Worm (Caenorhabditis elegans) whole organism, young adult: Measurements from ENCODE around the gene C18A11.1.

Source experiments
- B0035.1 ChIP-seq: sonication (generic microtip); optimal IDR thresholded peaks from 2 replicates; lab custom pipeline; 2016; ENCODE audit warnings: missing genetic modification characterization, mild to moderate bottlenecking, missing compliant biosample characterization, missing genotype, missing genetic modification reagents
- B0261.1 ChIP-seq: sonication (generic microtip); optimal IDR thresholded peaks from 2 replicates; lab custom pipeline; 2016; ENCODE audit warnings: mild to moderate bottlenecking, missing genetic modification characterization, moderate library complexity, missing compliant biosample characterization
- B0336.3 ChIP-seq: fragments of 200-800 bp; sonication (Bioruptor generic); IDR thresholded peaks from 2 replicates; pipeline ENCODE4 v1.3.6; 2022; ENCODE audit warnings: missing genetic modification characterization, missing compliant biosample characterization
- D2030.7 ChIP-seq: fragments of 200-800 bp; sonication (Bioruptor generic); IDR thresholded peaks from 2 replicates; pipeline ENCODE4 v1.3.6; 2022; ENCODE audit warnings: missing genetic modification reagents, missing genetic modification characterization, missing compliant biosample characterization
- F10E7.11 ChIP-seq: sonication (generic microtip); optimal IDR thresholded peaks from 2 replicates; lab custom pipeline; 2017; ENCODE audit warnings: mild to moderate bottlenecking, missing genetic modification characterization, moderate library complexity, missing compliant biosample characterization
- F33H1.4 ChIP-seq: fragments of 200-800 bp; sonication (Bioruptor generic); IDR thresholded peaks from 2 replicates; pipeline ENCODE4 v1.3.6; 2022; ENCODE audit warnings: missing genetic modification reagents, missing genetic modification characterization, missing compliant biosample characterization
- F55B11.4 ChIP-seq: sonication (generic microtip); optimal IDR thresholded peaks from 2 replicates; lab custom pipeline; 2016; ENCODE audit warnings: missing compliant biosample characterization, missing genetic modification characterization, borderline replicate concordance; ENCODE audit not compliant: insufficient read depth
- F57A8.1 ChIP-seq: fragments of 200-800 bp; sonication (Bioruptor generic); optimal IDR thresholded peaks from 2 replicates; lab custom pipeline; 2018; ENCODE audit warnings: mild to moderate bottlenecking, missing genetic modification characterization, moderate library complexity, missing compliant biosample characterization
- F57C9.4 ChIP-seq: sonication (generic microtip); optimal IDR thresholded peaks from 2 replicates; lab custom pipeline; 2017; ENCODE audit warnings: mild to moderate bottlenecking, missing genetic modification characterization, missing compliant biosample characterization
- T07F8.4 ChIP-seq: sonication (generic microtip); optimal IDR thresholded peaks from 2 replicates; lab custom pipeline; 2016; ENCODE audit warnings: mild to moderate bottlenecking, missing genetic modification characterization, moderate library complexity, missing compliant biosample characterization
- Y53G8AR.9 ChIP-seq: fragments of 200-800 bp; sonication (Bioruptor generic); conservative IDR thresholded peaks from 2 replicates; pipeline ENCODE4 v1.3.6; 2022; ENCODE audit warnings: missing genetic modification reagents, missing genetic modification characterization, missing compliant biosample characterization
- Y56A3A.18 ChIP-seq: fragments of 200-800 bp; sonication (Bioruptor generic); IDR thresholded peaks from 2 replicates; pipeline ENCODE4 v1.3.6; 2022; ENCODE audit warnings: missing genetic modification reagents, missing genetic modification characterization, missing compliant biosample characterization
- Y67H2A.10 ChIP-seq: fragments of 200-800 bp; sonication (Bioruptor generic); conservative IDR thresholded peaks from 2 replicates; pipeline ENCODE4 v1.3.6; 2022; ENCODE audit warnings: missing genetic modification reagents, missing genetic modification characterization, missing compliant biosample characterization
- aptf-2 ChIP-seq: fragments of 200-800 bp; sonication (Bioruptor generic); conservative IDR thresholded peaks from 2 replicates; pipeline ENCODE4 v1.3.6; 2022; ENCODE audit warnings: missing genetic modification reagents, missing genetic modification characterization, missing compliant biosample characterization
- aptf-3 ChIP-seq: fragments of 200-800 bp; sonication (Bioruptor generic); IDR thresholded peaks from 2 replicates; pipeline ENCODE4 v1.3.6; 2022; ENCODE audit warnings: missing genetic modification characterization, missing compliant biosample characterization
- atf-7 ChIP-seq: sonication (generic microtip); optimal IDR thresholded peaks from 2 replicates; lab custom pipeline; 2017; ENCODE audit warnings: mild to moderate bottlenecking, missing genetic modification characterization, missing compliant biosample characterization
- ceh-40 ChIP-seq: fragments of 200-800 bp; sonication (Bioruptor generic); IDR thresholded peaks from 2 replicates; pipeline ENCODE4 v1.3.6; 2022; ENCODE audit warnings: missing genetic modification characterization, missing compliant biosample characterization
- ceh-58 ChIP-seq: fragments of 200-800 bp; sonication (Bioruptor generic); IDR thresholded peaks from 2 replicates; pipeline ENCODE4 v1.3.6; 2022; ENCODE audit warnings: missing genetic modification characterization, missing compliant biosample characterization
- dox-1 ChIP-seq: fragments of 200-800 bp; sonication (Bioruptor generic); IDR thresholded peaks from 2 replicates; pipeline ENCODE4 v1.3.6; 2022; ENCODE audit warnings: missing genetic modification reagents, missing genetic modification characterization, missing compliant biosample characterization
- dpl-1 ChIP-seq: fragments of 150-350 bp; optimal IDR thresholded peaks from 2 replicates; lab custom pipeline; 2014; ENCODE audit warnings: missing biosample characterization, missing genetic modification reagents, missing genetic modification characterization
- ekl-4 ChIP-seq: fragments of 200-800 bp; sonication (Bioruptor generic); IDR thresholded peaks from 2 replicates; pipeline ENCODE4 v1.3.6; 2022; ENCODE audit warnings: missing genetic modification reagents, missing genetic modification characterization, missing compliant biosample characterization
- ets-4 ChIP-seq: fragments of 200-800 bp; sonication (Bioruptor generic); optimal IDR thresholded peaks from 2 replicates; lab custom pipeline; 2018; ENCODE audit warnings: mild to moderate bottlenecking, missing genetic modification characterization, missing compliant biosample characterization
- hlh-26 ChIP-seq: fragments of 200-800 bp; sonication (Bioruptor generic); conservative IDR thresholded peaks from 2 replicates; pipeline ENCODE4 v1.3.6; 2022; ENCODE audit warnings: missing genetic modification reagents, missing genetic modification characterization, missing compliant biosample characterization
- hmg-1.2 ChIP-seq: fragments of 200-800 bp; sonication (Bioruptor generic); IDR thresholded peaks from 2 replicates; pipeline ENCODE4 v1.3.6; 2022; ENCODE audit warnings: missing genetic modification reagents, missing genetic modification characterization, missing compliant biosample characterization
- hrde-1 ChIP-seq: sonication (generic microtip); optimal IDR thresholded peaks from 2 replicates; lab custom pipeline; 2016; ENCODE audit warnings: missing genetic modification characterization, mild to moderate bottlenecking, missing compliant biosample characterization, moderate library complexity, missing genotype, missing genetic modification reagents, borderline replicate concordance
- lag-1 ChIP-seq: fragments of 200-800 bp; sonication (Bioruptor generic); IDR thresholded peaks from 2 replicates; pipeline ENCODE4 v1.3.6; 2022; ENCODE audit warnings: missing genetic modification reagents, missing genetic modification characterization, missing compliant biosample characterization
- lin-35 ChIP-seq, 3 experiments: fragments of 150-350 bp in 2 of 3; sonication (generic microtip) in 1 of 3; optimal IDR thresholded peaks; 2 replicates each; lab custom pipeline; 2014 to 2018; ENCODE audit warnings: missing biosample characterization in 3 of 3, missing genetic modification characterization in 3 of 3, missing genetic modification reagents in 3 of 3
- lin-40 ChIP-seq: sonication (generic microtip); optimal IDR thresholded peaks from 2 replicates; lab custom pipeline; 2016; ENCODE audit warnings: missing genetic modification characterization, mild to moderate bottlenecking, missing compliant biosample characterization, missing genotype, missing genetic modification reagents
- lin-54 ChIP-seq: fragments of 200-800 bp; sonication (Bioruptor generic); optimal IDR thresholded peaks from 2 replicates; lab custom pipeline; 2018; ENCODE audit warnings: mild to moderate bottlenecking, missing genetic modification characterization, missing compliant biosample characterization
- lir-1 ChIP-seq: fragments of 200-800 bp; sonication (Bioruptor generic); conservative IDR thresholded peaks from 2 replicates; pipeline ENCODE4 v1.3.6; 2022; ENCODE audit warnings: missing genetic modification reagents, missing genetic modification characterization, missing compliant biosample characterization
- madf-8 ChIP-seq: fragments of 200-800 bp; sonication (Bioruptor generic); conservative IDR thresholded peaks from 2 replicates; pipeline ENCODE4 v1.3.6; 2022; ENCODE audit warnings: missing genetic modification reagents, missing genetic modification characterization, missing compliant biosample characterization
- nfya-1 ChIP-seq: sonication (generic microtip); optimal IDR thresholded peaks from 2 replicates; lab custom pipeline; 2017; ENCODE audit warnings: antibody characterized with exemption, missing compliant biosample characterization, missing genetic modification characterization, borderline replicate concordance; ENCODE audit not compliant: insufficient read depth
- nfya-2 ChIP-seq: fragments of 200-800 bp; sonication (Bioruptor generic); IDR thresholded peaks from 2 replicates; pipeline ENCODE4 v1.3.6; 2022; ENCODE audit warnings: missing genetic modification reagents, missing genetic modification characterization, missing compliant biosample characterization
- nfyb-1 ChIP-seq: fragments of 200-800 bp; sonication (Bioruptor generic); IDR thresholded peaks from 2 replicates; pipeline ENCODE4 v1.3.6; 2022; ENCODE audit warnings: missing genetic modification reagents, missing genetic modification characterization, missing compliant biosample characterization
- nhr-120 ChIP-seq: fragments of 200-800 bp; sonication (Bioruptor generic); IDR thresholded peaks from 2 replicates; pipeline ENCODE4 v1.3.6; 2022; ENCODE audit warnings: missing genetic modification characterization, missing compliant biosample characterization
- nhr-27 ChIP-seq: fragments of 200-800 bp; sonication (Bioruptor generic); optimal IDR thresholded peaks from 2 replicates; lab custom pipeline; 2018; ENCODE audit warnings: mild to moderate bottlenecking, missing genetic modification characterization, moderate library complexity, missing compliant biosample characterization
- nhr-80 ChIP-seq: sonication (generic microtip); optimal IDR thresholded peaks from 2 replicates; lab custom pipeline; 2016; ENCODE audit warnings: missing genetic modification characterization, missing compliant biosample characterization
- nhr-90 ChIP-seq: sonication (generic microtip); optimal IDR thresholded peaks from 2 replicates; lab custom pipeline; 2016; ENCODE audit warnings: missing genotype, mild to moderate bottlenecking, missing genetic modification characterization, missing compliant biosample characterization
- rpc-1 ChIP-seq, 2 experiments: fragments of 150-350 bp in 1 of 2; sonication (generic microtip) in 1 of 2; optimal IDR thresholded peaks; 2 replicates each; lab custom pipeline; 2014 to 2018; ENCODE audit warnings: missing biosample characterization in 1 of 2, missing genetic modification characterization in 1 of 2, missing genetic modification reagents in 1 of 2, missing genotype in 1 of 2
- snpc-1.1 ChIP-seq: sonication (generic microtip); optimal IDR thresholded peaks from 2 replicates; lab custom pipeline; 2017; ENCODE audit warnings: missing genetic modification characterization, mild to moderate bottlenecking, missing compliant biosample characterization, antibody characterized with exemption, moderate library complexity, missing genotype, missing genetic modification reagents; ENCODE audit not compliant: insufficient read depth
- snpc-4 ChIP-seq, 5 experiments: fragments of 150-350 bp in 1 of 5; sonication (generic microtip) in 4 of 5; optimal IDR thresholded peaks; 2 replicates each; lab custom pipeline; 2014 to 2018; ENCODE audit warnings: missing genetic modification characterization in 5 of 5, missing biosample characterization in 3 of 5, antibody characterized with exemption in 2 of 5, mild to moderate bottlenecking in 2 of 5, missing compliant biosample characterization in 2 of 5, missing genotype in 2 of 5, moderate library complexity in 2 of 5, missing genetic modification reagents in 1 of 5
- somi-1 ChIP-seq: fragments of 200-800 bp; sonication (Bioruptor generic); optimal IDR thresholded peaks from 2 replicates; lab custom pipeline; 2018; ENCODE audit warnings: mild to moderate bottlenecking, missing genetic modification characterization, missing compliant biosample characterization
- sptf-2 ChIP-seq: fragments of 200-800 bp; sonication (Bioruptor generic); optimal IDR thresholded peaks from 2 replicates; lab custom pipeline; 2018; ENCODE audit warnings: mild to moderate bottlenecking, missing genetic modification characterization, missing compliant biosample characterization
- tbp1 ChIP-seq: fragments of 200-800 bp; sonication (Bioruptor generic); optimal IDR thresholded peaks from 2 replicates; lab custom pipeline; 2018; ENCODE audit warnings: mild to moderate bottlenecking, missing genetic modification characterization, missing compliant biosample characterization
- unc-62 ChIP-seq: fragments of 150-350 bp; optimal IDR thresholded peaks from 2 replicates; lab custom pipeline; 2014; ENCODE audit warnings: missing biosample characterization, missing genetic modification reagents, missing genetic modification characterization
- xnd-1 ChIP-seq: sonication (generic microtip); optimal IDR thresholded peaks from 2 replicates; lab custom pipeline; 2016; ENCODE audit warnings: missing genotype, missing genetic modification reagents, missing genetic modification characterization, missing compliant biosample characterization
- zfh-2 ChIP-seq: fragments of 200-800 bp; sonication (Bioruptor generic); conservative IDR thresholded peaks from 2 replicates; pipeline ENCODE4 v1.3.6; 2022; ENCODE audit warnings: missing genetic modification reagents, missing genetic modification characterization, missing compliant biosample characterization

The C18A11.1 gene

DNA sequence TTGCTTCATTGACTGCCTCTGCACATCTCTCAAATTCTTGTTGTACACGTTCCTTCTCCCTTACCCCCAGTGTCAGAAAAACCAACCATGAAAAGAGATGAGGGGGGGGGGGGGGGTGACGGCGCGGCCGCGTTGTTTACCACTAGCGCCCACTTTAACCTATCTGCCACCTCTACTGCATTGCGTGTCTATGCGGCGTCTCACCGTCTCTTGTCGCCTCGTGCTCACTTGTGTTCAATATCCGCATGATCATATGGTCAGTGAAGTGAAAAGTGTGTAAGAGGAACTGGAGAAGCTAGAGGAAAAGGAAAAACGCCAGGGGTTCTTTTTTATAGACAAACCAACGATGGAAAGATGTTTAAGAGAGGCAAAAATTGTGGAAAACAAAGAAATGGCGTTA lies 49.5 kb upstream of the C18A11.1 start (continued):
- TF ChIP-seq hmg-1.2 (GFP tag; lab: Robert Waterston, UW), result peak; percentile 76
- TF ChIP-seq F57A8.1 (GFP tag; lab: Kevin White, UChicago), result no peak
- no peak for TF ChIP-seq madf-8 (GFP tag; lab: Robert Waterston, UW)
- TF ChIP-seq unc-62, result no peak
- TF ChIP-seq ets-4 (GFP tag; lab: Kevin White, UChicago), result peak; percentile 37
- no peak for TF ChIP-seq snpc-1.1 (tag; lab: Kevin White, UChicago)
- no peak for TF ChIP-seq aptf-3 (GFP tag; lab: Robert Waterston, UW)
- TF ChIP-seq nhr-120, result no peak
- TF ChIP-seq ekl-4 (GFP tag; lab: Robert Waterston, UW), result peak; percentile 56
- no peak for TF ChIP-seq nhr-27 (tag; lab: Kevin White, UChicago)
- TF ChIP-seq snpc-4 (GFP tag; optimal IDR thresholded peaks at IDR 0.05; lab: Kevin White, UChicago), result no peak
- TF ChIP-seq snpc-4 (tag; optimal IDR thresholded peaks at IDR 0.05; lab: Kevin White, UChicago), result peak in 3 of 4 experiments; percentile 15 to 51 (median 21)
- TF ChIP-seq nhr-90 (tag; lab: Kevin White, UChicago), result peak; percentile 25
- peak; percentile 56; the same call in 1 of the 2 replicates for TF ChIP-seq Y53G8AR.9 (GFP tag; lab: Robert Waterston, UW)
- TF ChIP-seq rpc-1 (optimal IDR thresholded peaks at IDR 0.05; lab: Kevin White, UChicago), result no peak
- no peak for TF ChIP-seq rpc-1 (tag; optimal IDR thresholded peaks at IDR 0.05; lab: Kevin White, UChicago)
- no peak for TF ChIP-seq ceh-40 (GFP tag; lab: Robert Waterston, UW)
- peak; percentile 87 for TF ChIP-seq dox-1 (GFP tag; lab: Robert Waterston, UW)
- peak; percentile 61 for TF ChIP-seq lin-54 (GFP tag; lab: Kevin White, UChicago)
- peak; percentile 85 for TF ChIP-seq somi-1
- TF ChIP-seq nhr-80 (tag; lab: Kevin White, UChicago), result peak; percentile 80
- no peak for TF ChIP-seq hrde-1 (tag; lab: Kevin White, UChicago)
- TF ChIP-seq zfh-2 (GFP tag; lab: Robert Waterston, UW), result peak; percentile 97
- TF ChIP-seq lag-1 (GFP tag; lab: Robert Waterston, UW), result no peak
- no peak for TF ChIP-seq Y67H2A.10
- TF ChIP-seq hlh-26 (GFP tag; lab: Robert Waterston, UW), result no peak
- TF ChIP-seq ceh-58 (GFP tag; lab: Robert Waterston, UW), result no peak
- TF ChIP-seq nfya-2 (GFP tag; lab: Robert Waterston, UW), result no peak
- peak; percentile 66 for TF ChIP-seq tbp1 (GFP tag; lab: Kevin White, UChicago)
- TF ChIP-seq B0261.1 (tag; lab: Kevin White, UChicago), result peak; percentile 12
- no peak for TF ChIP-seq aptf-2
- no peak for TF ChIP-seq xnd-1 (tag; lab: Kevin White, UChicago)
- no peak for TF ChIP-seq F10E7.11 (tag; lab: Kevin White, UChicago)
- peak; percentile 87 for TF ChIP-seq nfyb-1 (GFP tag; lab: Robert Waterston, UW)
- no peak for TF ChIP-seq sptf-2 (GFP tag; lab: Kevin White, UChicago)
- peak; percentile 69; the same call in 1 of the 2 replicates for TF ChIP-seq lir-1
- TF ChIP-seq lin-35 (GFP tag; optimal IDR thresholded peaks at IDR 0.05; lab: Kevin White, UChicago), result peak in 1 of 3 experiments; percentile 76
- TF ChIP-seq Y56A3A.18, result 0 out of 2 replicates have a peak, but pooled peaks have one; percentile 44
- TF ChIP-seq B0035.1 (tag; lab: Kevin White, UChicago), result no peak
- TF ChIP-seq F57C9.4 (tag; lab: Kevin White, UChicago), result no peak
- peak; percentile 74 for TF ChIP-seq B0336.3 (GFP tag; lab: Robert Waterston, UW)
- TF ChIP-seq nfya-1, result no peak
- 0 out of 2 replicates have a peak, but pooled peaks have one; percentile 9 for TF ChIP-seq F33H1.4
- TF ChIP-seq lin-40 (tag; lab: Kevin White, UChicago), result peak; percentile 85
- no peak for TF ChIP-seq F55B11.4
- TF ChIP-seq T07F8.4 (tag; lab: Kevin White, UChicago), result no peak
- no peak for TF ChIP-seq dpl-1 (GFP tag; lab: Kevin White, UChicago)
- TF ChIP-seq D2030.7, result no peak
- TF ChIP-seq atf-7, result peak; percentile 89
